Fruit fly (Drosophila melanogaster) whole organism, embryonic: Measurements from ENCODE around the gene CG13894.
A peak's percentile ranks its signal among the peaks of the same experiment; 100 is the strongest.

ENCODE experiments used
- Aef1 ChIP-seq: fragments of 200-800 bp; sonication (Bioruptor generic); IDR thresholded peaks from 3 replicates; pipeline ENCODE4 v1.3.6; 2022; ENCODE audit warnings: missing biosample characterization, missing genetic modification characterization
- CG10274 ChIP-seq: fragments of 200-800 bp; sonication (Bioruptor generic); optimal IDR thresholded peaks from 3 replicates; lab custom pipeline; 2017; ENCODE audit warnings: missing biosample characterization, mild to moderate bottlenecking, missing genetic modification characterization
- CG12071 ChIP-seq: fragments of 200-800 bp; sonication (Bioruptor generic); optimal IDR thresholded peaks from 3 replicates; lab custom pipeline; 2018; ENCODE audit warnings: missing biosample characterization, mild to moderate bottlenecking, missing genetic modification characterization
- CG12155 ChIP-seq: fragments of 200-800 bp; sonication (Bioruptor generic); optimal IDR thresholded peaks from 3 replicates; lab custom pipeline; 2016; ENCODE audit warnings: missing biosample characterization, missing genetic modification characterization
- CG15011 ChIP-seq: fragments of 200-800 bp; sonication (Bioruptor generic); optimal IDR thresholded peaks from 3 replicates; lab custom pipeline; 2018; ENCODE audit warnings: missing biosample characterization, mild to moderate bottlenecking, missing genetic modification characterization
- CG1603 ChIP-seq: fragments of 200-800 bp; sonication (Bioruptor generic); optimal IDR thresholded peaks from 2 replicates; lab custom pipeline; 2019; ENCODE audit warnings: missing biosample characterization, mild to moderate bottlenecking, missing genetic modification characterization, moderate library complexity
- CG17328 ChIP-seq: fragments of 200-800 bp; sonication (Bioruptor generic); IDR thresholded peaks from 2 replicates; pipeline ENCODE4 v1.3.6; 2022; ENCODE audit warnings: missing biosample characterization, missing genetic modification characterization
- CG2199 ChIP-seq: fragments of 200-800 bp; sonication (Bioruptor generic); IDR thresholded peaks from 3 replicates; pipeline ENCODE4 v1.3.6; 2022; ENCODE audit warnings: missing biosample characterization, missing genetic modification characterization
- CG2875 ChIP-seq: fragments of 200-800 bp; sonication (Bioruptor generic); optimal IDR thresholded peaks from 2 replicates; lab custom pipeline; 2017; ENCODE audit warnings: missing biosample characterization, mild to moderate bottlenecking, missing genetic modification characterization, missing genetic modification reagents
- CG5180 ChIP-seq: fragments of 200-800 bp; sonication (Bioruptor generic); optimal IDR thresholded peaks from 3 replicates; lab custom pipeline; 2017; ENCODE audit warnings: missing biosample characterization, missing genetic modification characterization, mild to moderate bottlenecking, moderate library complexity, missing genetic modification reagents
- CG7745 ChIP-seq: fragments of 200-800 bp; sonication (Bioruptor generic); optimal IDR thresholded peaks from 2 replicates; lab custom pipeline; 2018; ENCODE audit warnings: missing biosample characterization, mild to moderate bottlenecking, missing genetic modification characterization, moderate library complexity
- CG8388 ChIP-seq: fragments of 200-800 bp; sonication (Bioruptor generic); optimal IDR thresholded peaks from 2 replicates; lab custom pipeline; 2019; ENCODE audit warnings: missing biosample characterization, mild to moderate bottlenecking, missing genetic modification characterization, moderate library complexity
- CG9437 ChIP-seq: fragments of 200-800 bp; sonication (Bioruptor generic); optimal IDR thresholded peaks from 2 replicates; lab custom pipeline; 2018; ENCODE audit warnings: missing biosample characterization, mild to moderate bottlenecking, missing genetic modification characterization
- Dp ChIP-seq: fragments of 200-800 bp; sonication (Bioruptor generic); optimal IDR thresholded peaks from 2 replicates; lab custom pipeline; 2018; ENCODE audit warnings: missing biosample characterization, mild to moderate bottlenecking, missing genetic modification characterization, moderate library complexity
- E2f1 ChIP-seq: fragments of 200-800 bp; sonication (Bioruptor generic); IDR thresholded peaks from 2 replicates; pipeline ENCODE4 v1.3.6; 2022; ENCODE audit warnings: missing biosample characterization, missing genetic modification characterization
- Ets97D ChIP-seq: fragments of 200-800 bp; sonication (Bioruptor generic); optimal IDR thresholded peaks from 3 replicates; lab custom pipeline; 2016; ENCODE audit warnings: missing biosample characterization, missing genetic modification characterization
- HmgD ChIP-seq: fragments of 200-800 bp; sonication (Bioruptor generic); optimal IDR thresholded peaks from 3 replicates; lab custom pipeline; 2016; ENCODE audit warnings: missing biosample characterization, missing genetic modification characterization
- Jarid2 ChIP-seq: fragments of 200-800 bp; sonication (Bioruptor generic); optimal IDR thresholded peaks from 3 replicates; lab custom pipeline; 2017; ENCODE audit warnings: mild to moderate bottlenecking, missing biosample characterization, missing genetic modification reagents, missing genetic modification characterization
- Lhr ChIP-seq: fragments of 200-800 bp; sonication (Bioruptor generic); optimal IDR thresholded peaks from 3 replicates; lab custom pipeline; 2017; ENCODE audit warnings: mild to moderate bottlenecking, missing biosample characterization, missing genetic modification reagents, missing genetic modification characterization
- Myb ChIP-seq: fragments of 200-800 bp; sonication (Bioruptor generic); optimal IDR thresholded peaks from 2 replicates; lab custom pipeline; 2016; ENCODE audit warnings: missing biosample characterization, missing genetic modification characterization
- NK7.1 ChIP-seq: fragments of 200-800 bp; sonication (Bioruptor generic); optimal IDR thresholded peaks from 3 replicates; lab custom pipeline; 2016; ENCODE audit warnings: missing biosample characterization, missing genetic modification characterization
- Usf ChIP-seq: fragments of 200-800 bp; sonication (Bioruptor generic); optimal IDR thresholded peaks from 2 replicates; lab custom pipeline; 2017; ENCODE audit warnings: missing genotype, missing biosample characterization, missing genetic modification characterization
- ac ChIP-seq: fragments of 200-800 bp; sonication (Bioruptor generic); optimal IDR thresholded peaks from 3 replicates; lab custom pipeline; 2017; ENCODE audit warnings: missing biosample characterization, mild to moderate bottlenecking, missing genetic modification characterization
- ase ChIP-seq: fragments of 200-800 bp; sonication (Bioruptor generic); IDR thresholded peaks from 3 replicates; pipeline ENCODE4 v1.3.6; 2022; ENCODE audit warnings: missing biosample characterization, missing genetic modification characterization
- az2 ChIP-seq: fragments of 200-800 bp; sonication (Bioruptor generic); optimal IDR thresholded peaks from 3 replicates; lab custom pipeline; 2016; ENCODE audit warnings: missing biosample characterization, missing genetic modification characterization
- btn ChIP-seq: fragments of 200-800 bp; sonication (Bioruptor generic); optimal IDR thresholded peaks from 2 replicates; lab custom pipeline; 2016; ENCODE audit warnings: missing biosample characterization, missing genetic modification characterization
- cas ChIP-seq: fragments of 200-800 bp; sonication (Bioruptor generic); IDR thresholded peaks from 2 replicates; pipeline ENCODE4 v1.3.6; 2022; ENCODE audit warnings: missing biosample characterization, missing genetic modification characterization
- chinmo ChIP-seq: fragments of 200-800 bp; sonication (Bioruptor generic); IDR thresholded peaks from 4 replicates; pipeline ENCODE4 v1.3.6; 2022; ENCODE audit warnings: missing biosample characterization, missing genetic modification characterization; ENCODE audit not compliant: partially characterized antibody
- ci ChIP-seq: fragments of 200-800 bp; sonication (Bioruptor generic); IDR thresholded peaks from 3 replicates; pipeline ENCODE4 v1.3.6; 2022; ENCODE audit warnings: missing biosample characterization, missing genetic modification characterization
- croc ChIP-seq: fragments of 200-800 bp; sonication (Bioruptor generic); conservative IDR thresholded peaks from 3 replicates; pipeline ENCODE4 v1.3.6; 2022; ENCODE audit warnings: missing biosample characterization, missing genetic modification characterization
- ewg ChIP-seq: fragments of 200-800 bp; sonication (Bioruptor generic); optimal IDR thresholded peaks from 3 replicates; lab custom pipeline; 2017; ENCODE audit warnings: mild to moderate bottlenecking, missing biosample characterization, missing genetic modification reagents, missing genetic modification characterization
- exex ChIP-seq: fragments of 200-800 bp; sonication (Bioruptor generic); optimal IDR thresholded peaks from 4 replicates; lab custom pipeline; 2018; ENCODE audit warnings: missing biosample characterization, mild to moderate bottlenecking, missing genetic modification characterization, moderate library complexity
- fd96Cb ChIP-seq: fragments of 200-800 bp; sonication (Bioruptor generic); optimal IDR thresholded peaks from 2 replicates; lab custom pipeline; 2018; ENCODE audit warnings: missing biosample characterization, mild to moderate bottlenecking, missing genetic modification characterization, moderate library complexity
- gce ChIP-seq: fragments of 200-800 bp; sonication (Bioruptor generic); IDR thresholded peaks from 3 replicates; pipeline ENCODE4 v1.3.6; 2022; ENCODE audit warnings: missing biosample characterization, missing genetic modification characterization
- gem ChIP-seq: fragments of 200-800 bp; sonication (Bioruptor generic); optimal IDR thresholded peaks from 2 replicates; lab custom pipeline; 2019; ENCODE audit warnings: missing biosample characterization, mild to moderate bottlenecking, missing genetic modification characterization, moderate library complexity
- grn ChIP-seq: fragments of 200-800 bp; sonication (Bioruptor generic); optimal IDR thresholded peaks from 3 replicates; lab custom pipeline; 2017; ENCODE audit warnings: missing biosample characterization, missing genetic modification characterization
- hkb ChIP-seq, 2 experiments: fragments of 200-800 bp in 1 of 2; fragments of >200 bp in 1 of 2; sonication (Bioruptor generic) in 1 of 2; IDR thresholded peaks in 1 of 2; optimal IDR thresholded peaks in 1 of 2; 2 replicates each; pipeline versions ENCODE4 v1.3.6 to Lab custom; 2017 to 2022; ENCODE audit warnings: missing biosample characterization in 1 of 2, missing genetic modification characterization in 1 of 2
- klu ChIP-seq: fragments of 200-800 bp; sonication (Bioruptor generic); IDR thresholded peaks from 2 replicates; pipeline ENCODE4 v1.3.6; 2022; ENCODE audit warnings: missing biosample characterization, missing genetic modification characterization
- pita ChIP-seq: fragments of 200-800 bp; sonication (Bioruptor generic); optimal IDR thresholded peaks from 2 replicates; lab custom pipeline; 2017; ENCODE audit warnings: missing biosample characterization, mild to moderate bottlenecking, missing genetic modification characterization
- pros ChIP-seq: fragments of 200-800 bp; sonication (Bioruptor generic); optimal IDR thresholded peaks from 3 replicates; lab custom pipeline; 2019; ENCODE audit warnings: missing biosample characterization, mild to moderate bottlenecking, missing genetic modification characterization, moderate library complexity
- sens ChIP-seq: fragments of 200-800 bp; sonication (Bioruptor generic); peaks from one replicate; lab custom pipeline; 2016; ENCODE audit warnings: missing biosample characterization, missing genetic modification characterization
- slbo ChIP-seq: fragments of 200-800 bp; sonication (Bioruptor generic); IDR thresholded peaks from 2 replicates; pipeline ENCODE4 v1.3.6; 2022; ENCODE audit warnings: missing biosample characterization, missing genetic modification characterization
- so ChIP-seq: fragments of 200-800 bp; sonication (Bioruptor generic); IDR thresholded peaks from 3 replicates; pipeline ENCODE4 v1.3.6; 2022; ENCODE audit warnings: missing biosample characterization, missing genetic modification characterization
- sr ChIP-seq: fragments of 200-800 bp; sonication (Bioruptor generic); IDR thresholded peaks from 3 replicates; pipeline ENCODE4 v1.3.6; 2022; ENCODE audit warnings: missing biosample characterization, missing genetic modification characterization
- ttk ChIP-seq: fragments of 200-800 bp; sonication (Bioruptor generic); IDR thresholded peaks from 2 replicates; pipeline ENCODE4 v2.1.2; 2022; ENCODE audit warnings: missing biosample characterization, missing genetic modification characterization
- twi ChIP-seq: fragments of 200-800 bp; optimal IDR thresholded peaks from 2 replicates; lab custom pipeline; 2019; ENCODE audit warnings: missing biosample characterization, mild to moderate bottlenecking, missing genetic modification characterization, moderate library complexity
- yki ChIP-seq: fragments of >200 bp; optimal IDR thresholded peaks from 3 replicates; lab custom pipeline; 2018
- z ChIP-seq: fragments of 200-800 bp; sonication (Bioruptor generic); IDR thresholded peaks from 3 replicates; pipeline ENCODE4 v1.3.6; 2022; ENCODE audit warnings: missing biosample characterization, missing genetic modification characterization
- zen ChIP-seq: fragments of 200-800 bp; sonication (Bioruptor generic); optimal IDR thresholded peaks from 3 replicates; lab custom pipeline; 2018; ENCODE audit warnings: missing biosample characterization, mild to moderate bottlenecking, missing genetic modification characterization, moderate library complexity
- zfh1 ChIP-seq: fragments of 200-800 bp; sonication (Bioruptor generic); IDR thresholded peaks from 3 replicates; pipeline ENCODE4 v1.3.6; 2022; ENCODE audit warnings: missing biosample characterization, missing genetic modification characterization

CG13894 gene

DNA sequence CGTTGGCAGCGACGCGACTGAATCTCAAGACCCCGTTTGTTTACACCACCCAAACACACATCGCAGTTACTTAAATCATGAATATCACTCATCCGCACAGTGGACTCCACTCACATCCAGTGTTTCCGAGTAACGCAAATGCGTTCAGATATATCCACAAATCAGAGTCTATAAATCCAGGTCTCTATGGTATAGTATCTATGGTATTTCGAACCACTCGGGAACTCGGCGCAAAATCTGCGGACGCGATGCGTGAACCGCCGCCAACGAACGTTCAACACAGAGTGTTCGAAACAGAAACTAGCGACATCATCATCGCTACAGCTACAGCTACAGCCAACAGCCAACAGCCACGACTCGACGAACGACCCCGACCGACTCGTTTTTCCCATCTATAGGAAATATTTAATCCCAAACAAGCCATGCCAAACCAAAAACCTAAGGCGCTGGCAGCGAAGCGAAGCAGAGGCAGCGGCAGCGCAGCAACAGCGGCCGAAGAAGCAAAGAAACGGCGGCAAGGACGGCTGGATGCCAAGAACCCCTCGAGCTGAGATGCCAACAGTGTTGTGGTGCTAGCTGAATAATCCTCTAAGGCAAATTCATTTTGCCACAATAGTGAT lies at the start of gene CG13894 (continued):
- no peak for TF ChIP-seq hkb (optimal IDR thresholded peaks at IDR 0.05; lab: Kevin White, UChicago)
- no peak for TF ChIP-seq hkb (GFP tag; IDR thresholded peaks at IDR 0.05; lab: Robert Waterston, UW)
- no peak for TF ChIP-seq az2
- TF ChIP-seq zfh1 = no peak
- TF ChIP-seq CG12071 (GFP tag; lab: Kevin White, UChicago) = no peak
- no peak for TF ChIP-seq Lhr
- no peak for TF ChIP-seq CG7745 (tag; lab: Kevin White, UChicago)
- no peak for TF ChIP-seq CG12155 (GFP tag; lab: Kevin White, UChicago)
- no peak for TF ChIP-seq CG15011
- no peak for TF ChIP-seq Usf (GFP tag; lab: Kevin White, UChicago)
- no peak for TF ChIP-seq ttk (GFP tag; lab: Robert Waterston, UW)
- no peak for TF ChIP-seq gem (tag; lab: Kevin White, UChicago)
- TF ChIP-seq so (GFP tag; lab: Robert Waterston, UW) = peak; percentile 58; the same call in 2 of the 3 replicates
- no peak for TF ChIP-seq pita (GFP tag; lab: Kevin White, UChicago)
- TF ChIP-seq yki (lab: Kevin White, UChicago) = no peak
- no peak for TF ChIP-seq Ets97D (GFP tag; lab: Kevin White, UChicago)
- TF ChIP-seq cas (GFP tag; lab: Robert Waterston, UW) = no peak
- no peak; the same call in 2 of the 3 replicates for TF ChIP-seq gce (GFP tag; lab: Robert Waterston, UW)
- TF ChIP-seq klu (GFP tag; lab: Robert Waterston, UW) = no peak
- no peak for TF ChIP-seq CG8388 (GFP tag; lab: Kevin White, UChicago)
- no peak for TF ChIP-seq ewg (GFP tag; lab: Kevin White, UChicago)
- no peak for TF ChIP-seq slbo
- peak; percentile 13 for TF ChIP-seq CG1603 (tag; lab: Kevin White, UChicago)
- TF ChIP-seq CG17328 = no peak
- no peak for TF ChIP-seq Aef1
- no peak for TF ChIP-seq CG2875 (GFP tag; lab: Kevin White, UChicago)
- no peak for TF ChIP-seq btn (GFP tag; lab: Kevin White, UChicago)
- TF ChIP-seq E2f1 (GFP tag; lab: Robert Waterston, UW) = no peak
- no peak for TF ChIP-seq sr (GFP tag; lab: Robert Waterston, UW)
- no peak for TF ChIP-seq croc (GFP tag; lab: Robert Waterston, UW)
- peak; percentile 21 for TF ChIP-seq CG10274
- no peak for TF ChIP-seq NK7.1

DNA sequence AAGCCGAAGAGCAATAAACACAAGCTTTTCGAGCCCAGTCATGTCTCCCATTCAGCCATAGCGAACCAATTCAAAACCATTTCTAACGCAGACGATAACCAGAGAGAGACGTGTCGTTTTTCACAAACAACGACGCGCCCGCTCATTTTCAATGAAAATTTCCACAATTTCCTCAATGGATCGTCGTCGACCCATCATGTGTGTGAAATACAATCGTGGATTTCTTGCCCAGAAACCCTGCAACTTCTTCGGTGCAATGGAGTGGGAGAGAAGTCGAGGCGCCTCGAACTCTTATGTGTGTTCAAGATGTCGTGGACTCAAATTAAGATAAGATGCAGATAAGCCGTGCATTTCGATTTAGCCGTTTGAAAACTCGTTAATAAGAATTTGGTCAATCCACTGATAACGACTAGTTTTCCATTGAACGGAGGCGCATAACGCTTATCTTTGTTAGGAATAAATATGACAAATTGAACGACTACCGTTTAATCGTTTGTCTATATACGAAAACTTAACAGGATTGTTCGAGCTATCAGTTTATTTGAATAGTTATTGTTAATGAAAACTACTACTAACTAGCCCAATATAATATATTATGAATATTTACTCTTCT lies 48.9 kb upstream of the CG13894 start:
- TF ChIP-seq ttk (GFP tag; lab: Robert Waterston, UW) (no peak), chinmo (GFP tag; lab: Robert Waterston, UW) (0 out of 4 replicates have a peak, but pooled peaks have one; percentile 5), Jarid2 (GFP tag; lab: Kevin White, UChicago) (no peak), ac (GFP tag; lab: Kevin White, UChicago) (no peak), pros (GFP tag; lab: Kevin White, UChicago) (peak; percentile 54), twi (peak; percentile 65), ase (GFP tag; lab: Robert Waterston, UW) (no peak), z (GFP tag; lab: Robert Waterston, UW) (0 out of 3 replicates have a peak, but pooled peaks have one; percentile 22), so (GFP tag; lab: Robert Waterston, UW) (0 out of 3 replicates have a peak, but pooled peaks have one; percentile 26), Myb (GFP tag; lab: Kevin White, UChicago) (no peak), CG2199 (peak; percentile 78; the same call in 1 of the 3 replicates), fd96Cb (tag; lab: Kevin White, UChicago) (no peak), grn (GFP tag; lab: Kevin White, UChicago) (peak; percentile 70), ci (GFP tag; lab: Robert Waterston, UW) (0 out of 3 replicates have a peak, but pooled peaks have one; percentile 26), sens (GFP tag; lab: Kevin White, UChicago) (peak; percentile 67), zen (peak; percentile 13), Dp (no peak), CG9437 (no peak), HmgD (GFP tag; lab: Kevin White, UChicago) (no peak), CG5180 (GFP tag; lab: Kevin White, UChicago) (no peak), exex (tag; lab: Kevin White, UChicago) (peak; percentile 71)
